Worm (Caenorhabditis elegans): Measurements from ENCODE around the gene Y73B3B.3.
"Not testable (repeated sequence)": the region's sequence is repeated elsewhere in the genome, so short reads cannot be mapped to it uniquely, and the experiment has no call there.

- not testable (repeated sequence) for TF ChIP-seq tbx-7 (tag; optimal IDR thresholded peaks at IDR 0.05); fkh-10 (GFP tag; optimal IDR thresholded peaks at IDR 0.05); pha-4 (tag; optimal IDR thresholded peaks at IDR 0.05); ama-1 (optimal IDR thresholded peaks at IDR 0.05); unc-55 (GFP tag; optimal IDR thresholded peaks at IDR 0.05); sox-2 (GFP tag; IDR thresholded peaks at IDR 0.05)
Measured at ce11 chrX:182119-182741, 27.6 kb upstream of the Y73B3B.3 start, which contains the start of the genes T08D2.6 and chkr-1.
